Fruit fly (Drosophila melanogaster): ENCODE results near the gene Keap1.
A peak's percentile ranks its signal among the peaks of the same experiment; 100 is the strongest.

Gene Keap1

DNA sequence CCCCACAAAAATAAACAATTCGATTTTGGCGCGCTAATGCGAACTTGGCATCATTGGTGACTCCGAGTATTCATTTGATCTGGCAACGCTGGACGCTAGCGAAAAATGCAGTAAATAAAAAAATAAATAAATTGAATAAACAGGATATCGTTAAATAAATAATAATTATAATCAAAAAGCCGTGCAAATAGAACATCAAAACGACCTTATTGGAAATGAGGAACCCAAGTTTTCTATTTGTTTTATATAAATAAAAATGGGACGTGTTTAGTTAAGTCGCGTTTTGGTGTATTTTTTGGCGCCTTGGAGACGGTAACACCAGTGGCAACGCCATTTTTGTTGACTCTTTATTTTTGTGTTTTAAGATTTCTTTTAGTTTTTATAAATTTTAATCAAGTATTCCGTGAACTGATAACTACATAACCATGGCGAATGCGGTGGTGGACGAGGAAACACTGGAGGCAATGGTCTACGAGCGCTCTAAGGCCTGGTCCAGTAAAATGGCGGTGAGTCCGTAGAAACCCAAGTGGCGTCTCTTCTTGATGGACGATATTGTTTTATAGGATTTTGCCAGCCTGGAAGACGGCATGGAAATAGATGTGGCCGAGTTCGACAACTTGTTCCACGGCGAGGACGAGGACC lies 8.4 kb upstream of the Keap1 start, which contains the start of gene cal1:
cal1 (plus strand) TSS at position 304 of the 642 bp plus-strand sequence.
- no peak for TF ChIP-seq noc (tag; optimal IDR thresholded peaks at IDR 0.05)

DNA sequence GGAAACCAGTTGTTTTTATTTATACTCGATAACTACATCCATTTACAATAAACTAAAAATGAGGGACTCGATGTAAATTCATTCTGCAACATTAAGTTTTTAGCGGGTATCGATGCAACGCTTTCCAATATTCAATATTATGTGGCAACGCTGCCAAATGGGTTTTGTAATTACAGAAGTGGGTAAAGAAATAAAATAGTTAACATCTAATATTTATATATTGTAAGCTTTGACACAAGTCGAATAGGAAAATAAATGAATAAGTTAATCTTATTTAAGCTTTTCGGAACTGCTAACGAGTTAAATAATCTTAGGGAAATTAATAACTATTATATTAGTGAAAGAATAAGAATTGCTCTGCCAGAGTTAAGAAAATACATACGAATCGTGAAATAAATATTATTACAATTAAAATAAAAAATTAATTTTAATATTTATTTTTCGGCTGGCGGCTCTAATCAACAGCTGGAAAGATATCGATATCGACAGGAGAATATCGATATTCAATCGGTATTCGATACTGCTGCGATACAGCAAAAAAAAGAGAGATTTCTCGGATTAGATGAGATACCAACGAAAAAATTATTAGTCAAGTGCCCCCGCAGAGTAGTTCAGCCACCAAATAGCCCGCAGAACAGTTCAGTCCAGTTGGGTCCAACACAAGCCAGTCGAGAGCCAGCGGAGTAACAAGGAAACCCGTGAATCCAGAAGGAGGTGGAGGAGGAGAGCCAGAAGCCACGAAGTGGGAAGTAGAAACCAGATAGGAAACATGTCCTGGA lies 5.5 kb upstream of the Keap1 start, which contains the start of gene GckIII:
GckIII (plus strand) TSS at position 485 of the 779 bp plus-strand sequence.
- TF ChIP-seq noc (tag; optimal IDR thresholded peaks at IDR 0.05), result no peak

DNA sequence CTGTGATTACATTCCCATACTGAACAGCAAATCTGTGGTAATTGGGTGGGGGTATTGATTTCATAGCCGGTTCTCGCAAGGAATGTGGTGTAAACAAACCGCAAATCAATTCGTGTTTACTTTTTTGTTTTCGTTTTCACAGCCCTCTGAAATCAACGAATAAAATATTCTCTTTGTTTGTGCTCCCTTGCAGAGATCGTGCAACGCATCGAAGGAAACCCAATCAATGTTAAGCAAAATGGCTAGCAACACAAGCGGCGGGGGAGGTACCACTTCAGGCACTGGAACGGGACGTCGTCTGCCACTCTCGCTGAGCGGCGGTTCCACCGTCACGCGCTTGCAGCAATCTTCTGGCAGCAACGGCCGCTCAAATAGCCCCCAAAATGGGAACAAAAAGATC lies 2.7 kb upstream of the Keap1 start:
- TF ChIP-seq noc (tag; optimal IDR thresholded peaks at IDR 0.05), result no peak

DNA sequence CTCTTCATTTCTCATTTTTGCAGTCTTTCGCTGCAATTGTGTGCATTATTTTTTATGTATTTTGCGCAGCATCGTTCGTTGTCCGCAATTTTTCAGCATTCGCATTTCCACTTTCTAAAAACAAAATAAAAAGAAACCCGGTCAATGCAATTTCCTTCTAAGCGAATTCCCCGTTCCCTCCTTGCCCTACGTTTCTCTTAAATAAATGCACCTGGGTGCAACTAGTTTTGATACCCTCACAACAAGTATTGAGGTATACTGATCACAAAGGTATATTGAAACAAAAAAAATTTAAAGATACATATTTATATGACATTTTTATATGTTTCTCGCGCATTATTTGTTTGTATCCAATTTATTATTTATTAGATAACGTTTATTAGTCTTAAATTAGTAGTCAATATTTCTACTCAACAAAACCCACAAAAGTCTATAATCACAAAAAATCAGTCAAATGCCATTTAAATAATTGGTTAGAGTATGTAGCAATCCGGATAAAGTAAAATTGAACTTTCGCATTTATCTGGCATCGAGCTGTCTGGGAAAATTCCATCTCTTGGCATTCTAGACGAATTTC lies 1.7 kb upstream of the Keap1 start:
- TF ChIP-seq noc (tag; optimal IDR thresholded peaks at IDR 0.05), result no peak

DNA sequence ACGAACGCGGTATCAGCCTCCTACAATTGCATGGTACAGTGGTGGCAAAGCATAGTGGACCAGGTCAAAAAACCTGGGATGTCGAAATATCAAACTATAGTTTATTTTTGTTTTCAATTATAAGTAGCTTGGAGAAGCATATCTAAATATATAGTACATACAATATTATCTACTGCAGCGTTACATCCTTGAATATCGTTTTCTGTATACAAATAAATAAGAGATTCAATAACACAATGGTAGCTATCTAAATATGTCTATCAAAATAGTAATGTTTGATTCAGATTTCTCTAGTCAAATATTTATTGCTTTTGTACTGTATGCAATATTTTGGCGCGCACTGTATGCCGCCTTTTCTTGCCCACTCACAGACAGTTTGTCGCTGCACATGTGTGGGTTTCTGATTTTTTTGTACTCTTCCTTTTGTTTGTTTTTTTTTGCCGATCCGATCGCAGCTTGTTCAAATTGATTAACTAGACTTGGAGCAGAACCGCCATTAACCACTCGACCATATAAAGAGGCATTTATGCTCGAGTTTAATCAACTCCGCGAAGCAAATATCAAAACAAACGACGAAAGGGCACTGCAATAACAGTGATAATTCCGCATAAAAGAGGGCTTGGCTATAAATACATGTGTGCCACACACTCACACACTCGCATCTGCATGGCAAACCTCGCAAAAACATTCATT lies 1.1 kb upstream of the Keap1 start:
- no peak for TF ChIP-seq noc (tag; optimal IDR thresholded peaks at IDR 0.05)

DNA sequence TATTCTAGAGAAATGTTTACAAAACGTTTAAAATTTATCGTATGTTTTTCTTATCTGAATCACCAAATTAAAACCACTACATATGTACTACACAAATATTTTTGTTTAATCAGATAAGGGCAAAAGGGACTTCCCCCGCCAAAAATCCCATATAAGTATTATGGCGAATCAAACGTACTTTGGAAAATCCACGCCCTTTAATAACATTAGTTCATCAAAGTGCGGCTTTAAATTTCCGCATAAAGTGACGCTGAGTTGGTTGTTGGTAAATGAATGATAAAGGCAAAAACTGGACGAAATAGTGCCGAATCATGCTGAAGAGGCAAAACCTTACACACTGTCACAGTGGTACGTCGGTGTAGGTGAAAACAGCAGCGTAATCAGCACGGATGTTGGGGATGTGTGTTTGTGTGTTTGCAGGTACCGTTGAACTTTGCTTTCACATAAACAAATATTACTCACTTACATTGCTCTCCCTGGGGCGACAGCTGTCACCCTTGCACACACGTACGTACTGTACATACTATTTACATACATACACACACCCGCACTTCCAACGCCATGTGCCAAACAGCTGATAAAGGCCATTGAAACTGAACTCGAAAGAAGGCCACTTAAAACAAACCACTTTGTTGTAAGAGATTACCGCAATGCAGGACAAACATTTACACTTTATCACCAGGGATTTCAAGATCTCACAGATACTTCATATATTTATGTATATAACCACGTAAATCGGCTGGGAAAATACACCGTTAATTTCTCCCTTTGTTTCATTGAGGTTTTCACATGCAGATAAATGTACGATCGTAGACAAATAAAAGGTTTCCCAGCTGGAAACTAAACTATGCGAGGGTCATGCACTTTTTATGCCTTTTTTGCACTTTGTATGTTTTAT lies 535 bp downstream of the Keap1 start:
- TF ChIP-seq noc (tag; optimal IDR thresholded peaks at IDR 0.05), result no peak

DNA sequence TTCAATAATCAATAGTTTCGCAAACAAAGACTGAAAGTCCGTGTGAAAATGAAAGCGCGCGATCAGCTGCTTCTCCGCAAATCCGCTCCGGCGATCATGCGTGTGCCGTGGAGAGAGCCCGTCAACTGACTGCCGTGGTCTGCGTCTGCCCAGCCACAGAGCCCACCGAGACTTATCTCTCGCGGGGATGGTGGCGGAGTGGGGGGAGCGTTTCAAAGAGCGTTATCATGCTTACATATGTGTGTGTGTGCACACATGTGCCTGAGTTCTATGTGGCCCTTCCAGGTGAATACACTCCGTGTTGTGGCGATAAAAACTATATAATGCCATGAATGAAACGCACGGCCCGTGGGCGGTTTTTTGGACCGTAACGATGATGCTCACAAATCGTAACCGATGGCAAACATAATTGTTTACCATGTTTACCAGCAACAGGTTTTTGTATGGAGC lies 1.8 kb downstream of the Keap1 start:
- no peak for TF ChIP-seq noc (tag; optimal IDR thresholded peaks at IDR 0.05)

DNA sequence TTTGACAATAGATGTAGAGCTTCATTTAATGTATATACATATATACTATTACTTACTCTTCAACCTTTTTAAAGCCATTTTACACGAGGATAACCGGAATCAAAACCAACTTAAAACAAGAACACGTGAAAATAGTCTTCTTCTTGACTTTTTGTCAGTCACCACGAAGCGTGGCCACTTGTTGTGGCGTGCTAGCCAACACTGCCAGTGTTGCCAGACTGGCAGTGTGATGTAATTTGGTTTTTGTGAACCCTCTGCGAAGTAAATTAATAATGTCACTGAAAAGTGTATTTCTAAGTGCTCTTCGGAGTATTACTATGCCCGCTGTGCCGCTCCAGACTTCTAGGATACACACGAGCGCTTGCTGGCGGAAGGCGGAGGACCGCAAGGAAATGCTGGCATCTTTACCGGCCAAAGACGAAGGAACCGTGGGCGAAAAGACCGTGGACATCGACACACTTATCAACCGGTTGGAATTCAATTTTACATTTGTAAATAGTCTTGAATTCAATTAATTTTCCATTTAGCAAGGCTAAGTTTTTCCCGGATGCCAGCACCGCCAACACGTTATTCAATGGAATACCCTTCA lies 7.1 kb downstream of the Keap1 start, which contains the start of the genes Ns1 and mRpS11:
Ns1 (minus strand) TSS at position 150 of the 589 bp plus-strand sequence.
mRpS11 (plus strand) TSS at position 207 of the 589 bp plus-strand sequence.
- peak; percentile 22 for TF ChIP-seq noc (tag; optimal IDR thresholded peaks at IDR 0.05)

DNA sequence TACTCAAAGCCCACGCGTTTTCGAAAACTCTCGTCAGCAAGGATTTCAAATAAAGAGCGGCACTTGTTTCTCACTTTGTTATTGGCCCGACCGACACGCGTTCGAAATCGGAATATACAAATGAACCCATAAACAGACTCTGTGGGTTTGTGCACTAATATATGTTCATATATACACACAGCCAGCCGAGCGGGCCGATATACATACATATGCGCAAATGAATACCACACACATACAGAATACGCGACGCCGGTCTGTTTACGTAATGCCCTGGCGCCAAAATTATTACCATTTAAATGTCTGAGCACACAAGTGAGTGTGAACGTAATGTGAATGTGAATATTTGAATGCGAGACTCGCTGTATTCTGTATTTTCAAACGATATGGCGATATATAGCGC lies 12.0 kb downstream of the Keap1 start:
- no peak for TF ChIP-seq noc (tag; optimal IDR thresholded peaks at IDR 0.05)

DNA sequence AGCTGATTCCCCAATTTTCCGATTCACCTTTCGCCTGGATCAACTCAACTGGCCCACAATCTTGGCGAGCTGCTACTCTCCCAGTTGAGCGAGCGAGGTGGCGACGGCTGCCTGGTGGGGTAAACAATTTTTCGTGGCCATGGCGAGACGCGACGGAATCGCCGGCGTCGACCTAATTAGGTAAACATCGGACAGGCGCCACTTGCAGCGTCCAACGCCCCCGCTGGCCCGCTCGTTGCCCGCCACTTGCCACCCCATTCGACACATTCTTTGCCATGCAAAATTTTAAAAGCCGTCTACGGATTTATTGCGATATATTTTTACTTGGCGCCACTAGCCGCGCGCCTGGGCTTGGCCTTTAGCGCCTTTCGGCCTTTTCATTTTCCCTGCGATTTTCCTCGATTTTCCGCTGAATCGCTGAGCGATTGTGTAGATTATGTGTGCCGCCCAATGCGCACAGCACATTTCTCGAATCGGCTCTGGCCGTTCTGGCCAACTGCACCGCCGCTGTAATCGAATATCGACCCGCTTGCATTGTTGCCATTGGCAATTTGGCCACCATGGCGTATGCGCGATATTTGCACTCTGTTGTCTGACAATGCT lies 12.8 kb downstream of the Keap1 start:
- no peak for TF ChIP-seq noc (tag; optimal IDR thresholded peaks at IDR 0.05)

DNA sequence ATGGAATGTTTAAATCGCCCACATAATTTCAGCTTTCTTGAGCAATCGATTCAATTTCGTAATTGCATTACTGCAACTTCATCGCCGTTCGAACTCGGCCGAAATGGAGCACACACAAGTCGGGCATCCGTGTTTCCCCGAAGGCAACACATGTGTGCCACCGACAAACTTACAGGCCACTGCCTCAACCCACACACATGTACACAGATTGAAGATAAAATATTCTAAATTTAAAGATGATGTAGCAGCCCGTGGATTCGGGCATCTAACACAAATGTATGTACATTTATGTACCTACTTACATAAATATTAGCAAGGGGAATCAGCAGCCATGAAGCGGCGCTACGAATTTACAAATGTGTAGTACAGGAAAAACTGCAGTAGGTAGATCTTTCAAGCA lies 13.7 kb downstream of the Keap1 start:
- no peak for TF ChIP-seq noc (tag; optimal IDR thresholded peaks at IDR 0.05)

DNA sequence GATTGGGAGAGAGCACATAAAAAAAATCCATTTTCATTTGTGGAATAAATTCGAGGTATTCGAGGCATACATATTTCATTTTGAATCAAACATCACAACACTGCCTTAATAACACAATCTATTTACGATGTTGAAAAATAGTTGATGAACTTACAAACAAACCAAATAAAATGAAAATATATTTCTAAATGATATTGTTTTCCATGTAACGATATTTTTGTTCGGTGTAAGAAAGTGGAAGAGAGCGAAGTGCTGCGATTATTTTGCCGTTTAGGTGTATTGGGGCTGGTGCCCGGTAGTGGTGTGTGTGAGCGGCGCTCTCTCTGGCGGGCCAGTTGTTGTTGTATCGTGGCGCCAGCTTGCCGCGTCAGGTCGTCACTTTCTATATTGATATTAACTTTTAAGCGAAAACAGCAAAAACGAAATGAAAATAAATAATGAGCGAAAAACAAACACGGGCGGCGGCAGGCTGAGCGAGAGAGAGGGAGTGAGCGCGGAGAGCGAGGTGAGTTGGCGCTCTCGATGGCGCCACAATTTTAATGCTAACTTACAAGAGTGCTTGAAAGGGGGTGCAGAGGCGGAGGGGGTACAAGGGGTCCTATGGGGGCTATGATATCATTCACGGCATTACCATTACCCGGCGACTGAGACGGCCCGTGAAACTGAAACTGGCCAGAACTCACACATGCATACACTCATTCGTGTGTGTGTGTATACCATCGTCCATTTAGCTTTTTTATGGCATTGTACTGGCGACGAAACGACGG lies 14.5 kb downstream of the Keap1 start:
- TF ChIP-seq noc (tag; optimal IDR thresholded peaks at IDR 0.05), result peak; percentile 98

DNA sequence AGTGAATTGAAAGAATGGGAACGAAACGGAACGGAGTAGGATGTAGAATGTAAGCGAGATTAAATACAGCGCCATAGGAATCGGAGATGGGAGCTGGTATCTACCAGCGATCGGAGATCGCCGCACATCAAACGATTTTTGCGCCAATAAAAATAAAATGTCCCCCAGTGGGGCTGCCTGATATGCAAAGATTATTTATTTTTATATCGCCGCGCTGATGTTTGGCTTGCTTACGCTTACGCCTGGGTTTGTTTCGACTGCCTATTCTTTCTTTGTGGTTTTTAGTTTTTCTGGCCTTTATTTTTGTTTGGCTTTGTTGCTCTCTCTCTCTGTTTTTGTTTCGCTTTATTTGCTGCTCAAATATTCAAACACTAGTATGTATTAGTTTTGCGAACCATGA lies 16.0 kb downstream of the Keap1 start:
- peak; percentile 17 for TF ChIP-seq noc (tag; optimal IDR thresholded peaks at IDR 0.05)

Data from whole organism, larva.